Worm (Caenorhabditis elegans): Measurements from ENCODE around the gene C14A6.5.

Gene C14A6.5

ce11 chrV:18164758-18165157 is at the start of gene C14A6.5:
TSS of gene C14A6.5 (minus strand) at chrV:18164858.
- TF ChIP-seq arid-1 (GFP tag; conservative IDR thresholded peaks at IDR 0.05): no peak
- no peak for TF ChIP-seq ceh-32 (tag; optimal IDR thresholded peaks at IDR 0.05; ENCODE audit: poor library complexity)
- TF ChIP-seq mxl-2 (GFP tag; conservative IDR thresholded peaks at IDR 0.05): no peak
- no peak for TF ChIP-seq pha-4 (GFP tag; IDR thresholded peaks at IDR 0.05)
- TF ChIP-seq pha-4 (tag; optimal IDR thresholded peaks at IDR 0.05): no peak
- no peak for TF ChIP-seq ama-1 (optimal IDR thresholded peaks at IDR 0.05)
- no peak for TF ChIP-seq zag-1 (tag; optimal IDR thresholded peaks at IDR 0.05)
- no peak for TF ChIP-seq ceh-44 (GFP tag; IDR thresholded peaks at IDR 0.05)
- TF ChIP-seq dmd-9 (GFP tag; IDR thresholded peaks at IDR 0.05): no peak
- TF ChIP-seq cey-2 (tag; optimal IDR thresholded peaks at IDR 0.05; ENCODE audit: borderline replicate concordance, insufficient read depth): no peak
- no peak for TF ChIP-seq unc-39 (tag; optimal IDR thresholded peaks at IDR 0.05)
- no peak for TF ChIP-seq nhr-237 (tag; optimal IDR thresholded peaks at IDR 0.05)
- no peak for TF ChIP-seq zip-11 (GFP tag; IDR thresholded peaks at IDR 0.05)

DNA sequence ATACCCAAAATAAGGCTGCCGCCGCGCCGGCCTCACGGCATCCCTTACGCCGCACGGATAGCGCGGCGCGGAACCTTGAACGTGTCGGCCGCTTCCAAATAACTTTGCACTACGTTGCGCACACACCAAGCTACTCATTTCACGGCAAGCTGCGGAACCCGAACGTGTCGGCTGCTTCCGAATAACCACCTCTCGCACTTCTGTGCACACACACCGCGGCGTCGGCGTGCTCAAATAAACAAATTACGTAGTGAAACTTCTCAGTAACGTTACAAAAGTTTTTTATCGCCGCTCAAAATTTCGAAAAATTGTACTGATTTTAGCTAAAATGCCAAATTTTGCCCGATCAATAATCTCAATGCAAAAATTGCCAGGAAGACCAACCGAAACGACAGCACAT is 48.2 kb upstream of the C14A6.5 start:
- TF ChIP-seq lsy-2 (tag; optimal IDR thresholded peaks at IDR 0.05) (no peak), hmg-1.1 (GFP tag; IDR thresholded peaks at IDR 0.05) (no peak), nhr-42 (GFP tag; IDR thresholded peaks at IDR 0.05) (no peak), ceh-82 (tag; optimal IDR thresholded peaks at IDR 0.05) (no peak), Y5F2A.4 (GFP tag; optimal IDR thresholded peaks at IDR 0.05) (no peak), D1046.2 (GFP tag; IDR thresholded peaks at IDR 0.05) (no peak), nhr-76 (tag; optimal IDR thresholded peaks at IDR 0.05) (no peak), ctbp-1 (GFP tag; IDR thresholded peaks at IDR 0.05) (no peak), aha-1 (tag) (peak; percentile 90), hlh-30 (tag; optimal IDR thresholded peaks at IDR 0.05; ENCODE audit: insufficient read depth) (no peak), daf-16 (GFP tag; optimal IDR thresholded peaks at IDR 0.05) (no peak), daf-16 (tag; optimal IDR thresholded peaks at IDR 0.05) (no peak), lin-38 (GFP tag; IDR thresholded peaks at IDR 0.05) (no peak), set-16 (GFP tag; IDR thresholded peaks at IDR 0.05) (peak; percentile 49; the same call in 1 of the 2 replicates), ZK546.5 (tag; optimal IDR thresholded peaks at IDR 0.05) (no peak)

DNA sequence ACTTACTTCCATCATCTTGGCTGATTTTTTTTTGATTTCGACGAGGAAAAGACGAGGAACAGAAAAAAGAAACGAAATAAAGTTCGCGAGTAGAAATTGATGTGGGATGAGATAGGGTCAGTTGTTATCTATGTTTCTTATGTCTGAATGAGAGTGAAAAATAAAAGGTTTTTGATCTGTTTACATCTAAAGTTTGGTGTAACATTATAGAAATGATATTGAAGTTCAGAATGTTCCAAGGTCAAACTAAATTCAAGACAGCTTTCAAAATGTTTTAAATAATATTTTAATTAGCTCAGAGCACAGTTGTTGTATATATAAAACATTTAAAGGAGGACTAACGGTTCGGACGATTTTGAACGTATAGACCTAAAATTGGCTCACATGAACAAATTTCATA is 44.4 kb upstream of the C14A6.5 start, which contains the start of gene F16H6.7:
Gene F16H6.7 (minus strand): TSS at position 101 of the 400 bp plus-strand sequence.
- TF ChIP-seq Y5F2A.4 (GFP tag; optimal IDR thresholded peaks at IDR 0.05): no peak
- no peak for TF ChIP-seq tag-97 (GFP tag; IDR thresholded peaks at IDR 0.05)
- TF ChIP-seq pqm-1 (tag; optimal IDR thresholded peaks at IDR 0.05): no peak
- TF ChIP-seq nhr-48 (tag; optimal IDR thresholded peaks at IDR 0.05): no peak
- TF ChIP-seq hif-1 (tag; optimal IDR thresholded peaks at IDR 0.05): no peak
- TF ChIP-seq ZK337.2 (GFP tag; IDR thresholded peaks at IDR 0.05): no peak
- no peak for TF ChIP-seq dmd-6 (GFP tag; IDR thresholded peaks at IDR 0.05)
- TF ChIP-seq daf-16 (GFP tag; optimal IDR thresholded peaks at IDR 0.05): no peak
- no peak for TF ChIP-seq daf-16 (tag; optimal IDR thresholded peaks at IDR 0.05)
- TF ChIP-seq gei-8 (GFP tag; optimal IDR thresholded peaks at IDR 0.05): no peak
- no peak for TF ChIP-seq daf-12 (tag; optimal IDR thresholded peaks at IDR 0.05)
- TF ChIP-seq pha-4 (GFP tag; IDR thresholded peaks at IDR 0.05): no peak
- no peak for TF ChIP-seq pha-4 (tag; optimal IDR thresholded peaks at IDR 0.05)
- no peak for TF ChIP-seq duxl-1 (tag; optimal IDR thresholded peaks at IDR 0.05; ENCODE audit: poor library complexity)
- TF ChIP-seq T20F7.1 (GFP tag; optimal IDR thresholded peaks at IDR 0.05): no peak
- TF ChIP-seq ceh-82 (tag; optimal IDR thresholded peaks at IDR 0.05): no peak

Measured in whole organism, L4 larva.